Worm (Caenorhabditis elegans) whole organism, late embryonic: ENCODE measurements around the gene Y43F8C.6.

Source experiments
- F13H6.1 ChIP-seq: sonication (generic microtip); optimal IDR thresholded peaks from 2 replicates; lab custom pipeline; 2016; ENCODE audit warnings: missing genetic modification characterization, missing compliant biosample characterization
- T23F11.4 ChIP-seq: fragments of 200-800 bp; sonication (Bioruptor generic); optimal IDR thresholded peaks from 2 replicates; lab custom pipeline; 2018; ENCODE audit warnings: mild to moderate bottlenecking, missing genetic modification characterization, missing compliant biosample characterization
- ahr-1 ChIP-seq: sonication (generic microtip); optimal IDR thresholded peaks from 2 replicates; lab custom pipeline; 2016; ENCODE audit warnings: missing genetic modification characterization, missing compliant biosample characterization
- ama-1 ChIP-seq: fragments of 150-350 bp; optimal IDR thresholded peaks from 2 replicates; lab custom pipeline; 2014
- ceh-18 ChIP-seq: sonication (generic microtip); optimal IDR thresholded peaks from 2 replicates; lab custom pipeline; 2016; ENCODE audit warnings: missing genetic modification characterization, missing compliant biosample characterization
- ceh-31 ChIP-seq: sonication (generic microtip); optimal IDR thresholded peaks from 2 replicates; lab custom pipeline; 2016; ENCODE audit warnings: missing genetic modification characterization, missing compliant biosample characterization
- ceh-48 ChIP-seq: sonication (generic microtip); optimal IDR thresholded peaks from 2 replicates; lab custom pipeline; 2016; ENCODE audit warnings: missing genetic modification characterization, inconsistent platforms, missing compliant biosample characterization
- che-1 ChIP-seq: sonication (generic microtip); optimal IDR thresholded peaks from 2 replicates; lab custom pipeline; 2016; ENCODE audit warnings: mild to moderate bottlenecking, missing genetic modification characterization, missing compliant biosample characterization
- elt-4 ChIP-seq: sonication (generic microtip); optimal IDR thresholded peaks from 2 replicates; lab custom pipeline; 2016; ENCODE audit warnings: missing genetic modification characterization, missing compliant biosample characterization
- ets-4 ChIP-seq: sonication (generic microtip); optimal IDR thresholded peaks from 2 replicates; lab custom pipeline; 2016; ENCODE audit warnings: missing genetic modification characterization, missing compliant biosample characterization
- hlh-6 ChIP-seq: sonication (generic microtip); optimal IDR thresholded peaks from 2 replicates; lab custom pipeline; 2016; ENCODE audit warnings: missing genotype, missing genetic modification characterization, missing compliant biosample characterization
- hlh-8 ChIP-seq: sonication (generic microtip); optimal IDR thresholded peaks from 2 replicates; lab custom pipeline; 2016; ENCODE audit warnings: missing genotype, missing genetic modification characterization, missing compliant biosample characterization
- lim-6 ChIP-seq: sonication (generic microtip); optimal IDR thresholded peaks from 2 replicates; lab custom pipeline; 2016; ENCODE audit warnings: missing genetic modification characterization, missing compliant biosample characterization
- madf-2 ChIP-seq: sonication (generic microtip); optimal IDR thresholded peaks from 2 replicates; lab custom pipeline; 2017; ENCODE audit warnings: missing genetic modification characterization, missing compliant biosample characterization
- nhr-11 ChIP-seq: fragments of 150-350 bp; optimal IDR thresholded peaks from 2 replicates; lab custom pipeline; 2014; ENCODE audit warnings: missing biosample characterization, missing genetic modification characterization
- npax-4 ChIP-seq: sonication (generic microtip); optimal IDR thresholded peaks from 2 replicates; lab custom pipeline; 2016; ENCODE audit warnings: missing genetic modification characterization, missing compliant biosample characterization
- tbx-2 ChIP-seq: sonication (generic microtip); optimal IDR thresholded peaks from 2 replicates; lab custom pipeline; 2016; ENCODE audit warnings: missing genetic modification characterization, missing compliant biosample characterization
- ttx-3 ChIP-seq: sonication (generic microtip); optimal IDR thresholded peaks from 2 replicates; lab custom pipeline; 2016; ENCODE audit warnings: missing genetic modification reagents, missing genetic modification characterization, missing compliant biosample characterization
- unc-3 ChIP-seq, 2 experiments: fragments of 200-800 bp in 1 of 2; sonication (Bioruptor generic) in 1 of 2; sonication (generic microtip) in 1 of 2; conservative IDR thresholded peaks in 1 of 2; optimal IDR thresholded peaks in 1 of 2; 2 replicates each; pipeline versions ENCODE4 v1.3.6 to Lab custom; 2016 to 2022; ENCODE audit warnings: missing compliant biosample characterization in 2 of 2, missing genetic modification characterization in 2 of 2, missing genetic modification reagents in 1 of 2
- unc-86 ChIP-seq: sonication (generic microtip); optimal IDR thresholded peaks from 2 replicates; lab custom pipeline; 2016; ENCODE audit warnings: missing genetic modification characterization, missing compliant biosample characterization
- zip-5 ChIP-seq: sonication (generic microtip); optimal IDR thresholded peaks from 2 replicates; lab custom pipeline; 2016; ENCODE audit warnings: missing genetic modification characterization, missing compliant biosample characterization

The Y43F8C.6 gene

ce11 chrV:19599087-19599486 is 41.6 kb downstream of the Y43F8C.6 start:
- no peak for TF ChIP-seq unc-86
- TF ChIP-seq hlh-8 (tag; lab: Kevin White, UChicago), result no peak
- no peak for TF ChIP-seq madf-2 (tag; lab: Kevin White, UChicago)
- no peak for TF ChIP-seq zip-5
- TF ChIP-seq ceh-48 (tag; lab: Kevin White, UChicago), result no peak
- TF ChIP-seq che-1 (tag; lab: Kevin White, UChicago), result no peak
- no peak for TF ChIP-seq ama-1 (lab: Kevin White, UChicago)
- TF ChIP-seq ceh-18 (tag; lab: Kevin White, UChicago), result no peak
- no peak for TF ChIP-seq nhr-11 (tag; lab: Kevin White, UChicago)
- TF ChIP-seq ets-4 (tag; lab: Kevin White, UChicago), result no peak
- TF ChIP-seq T23F11.4 (GFP tag; lab: Kevin White, UChicago), result no peak
- TF ChIP-seq lim-6, result no peak
- no peak for TF ChIP-seq ahr-1
- TF ChIP-seq ttx-3 (tag; lab: Kevin White, UChicago), result no peak
- TF ChIP-seq npax-4, result no peak
- no peak for TF ChIP-seq unc-3 (GFP tag; conservative IDR thresholded peaks at IDR 0.05; lab: Robert Waterston, UW)
- TF ChIP-seq unc-3 (tag; optimal IDR thresholded peaks at IDR 0.05; lab: Kevin White, UChicago), result no peak
- no peak for TF ChIP-seq F13H6.1
- no peak for TF ChIP-seq tbx-2 (tag; lab: Kevin White, UChicago)

ce11 chrV:19590826-19591225 is 49.9 kb downstream of the Y43F8C.6 start:
- TF ChIP-seq elt-4 (peak; percentile 79), hlh-6 (peak; percentile 8), ceh-31 (tag; lab: Kevin White, UChicago) (no peak)
